Worm (Caenorhabditis elegans) whole organism, L3 larva: Measurements from ENCODE around the gene F38C2.4.

ENCODE experiments used
- ceh-16 ChIP-seq: sonication (generic microtip); optimal IDR thresholded peaks from 2 replicates; lab custom pipeline; 2017; ENCODE audit warnings: missing biosample characterization, missing genetic modification characterization
- daf-12 ChIP-seq: fragments of 150-350 bp; optimal IDR thresholded peaks from 2 replicates; lab custom pipeline; 2014; ENCODE audit warnings: missing biosample characterization, missing genetic modification reagents, missing genetic modification characterization
- egl-27 ChIP-seq: sonication (generic microtip); optimal IDR thresholded peaks from 4 replicates; lab custom pipeline; 2017; ENCODE audit warnings: missing biosample characterization, missing genetic modification reagents, missing genetic modification characterization
- elt-1 ChIP-seq: fragments of 150-350 bp; optimal IDR thresholded peaks from 2 replicates; lab custom pipeline; 2014; ENCODE audit warnings: missing biosample characterization, missing genetic modification characterization
- eor-1 ChIP-seq, 2 experiments: fragments of 150-350 bp; optimal IDR thresholded peaks; 2 replicates each; lab custom pipeline; 2014 to 2018; ENCODE audit warnings: missing biosample characterization in 2 of 2, missing genetic modification characterization in 2 of 2
- nfya-1 ChIP-seq: sonication (generic microtip); optimal IDR thresholded peaks from 2 replicates; lab custom pipeline; 2017; ENCODE audit warnings: missing genetic modification characterization, mild to moderate bottlenecking, missing compliant biosample characterization, antibody characterized with exemption, moderate library complexity; ENCODE audit not compliant: insufficient read depth
- nhr-12 ChIP-seq: fragments of 150-350 bp; optimal IDR thresholded peaks from 2 replicates; lab custom pipeline; 2014; ENCODE audit warnings: missing biosample characterization, missing genetic modification characterization
- nhr-237 ChIP-seq: fragments of 150-350 bp; optimal IDR thresholded peaks from 2 replicates; lab custom pipeline; 2014; ENCODE audit warnings: missing biosample characterization, missing genetic modification characterization
- nhr-25 ChIP-seq: sonication (generic microtip); optimal IDR thresholded peaks from 2 replicates; lab custom pipeline; 2017; ENCODE audit warnings: missing biosample characterization, missing genetic modification characterization
- nhr-28 ChIP-seq: fragments of 150-350 bp; optimal IDR thresholded peaks from 2 replicates; lab custom pipeline; 2014; ENCODE audit warnings: missing biosample characterization, missing genetic modification characterization
- nhr-76 ChIP-seq: fragments of 150-350 bp; sonication (generic microtip); optimal IDR thresholded peaks from 5 replicates; lab custom pipeline; 2014; ENCODE audit warnings: missing biosample characterization, missing genetic modification characterization
- sea-2 ChIP-seq: fragments of 150-350 bp; sonication (generic microtip); optimal IDR thresholded peaks from 4 replicates; lab custom pipeline; 2014; ENCODE audit warnings: missing biosample characterization, missing genetic modification reagents, missing genetic modification characterization
- tbx-2 ChIP-seq: sonication (generic microtip); optimal IDR thresholded peaks from 2 replicates; lab custom pipeline; 2016; ENCODE audit warnings: mild to moderate bottlenecking, missing genetic modification characterization, missing compliant biosample characterization
- unc-62 ChIP-seq: fragments of 150-350 bp; sonication (generic microtip); optimal IDR thresholded peaks from 4 replicates; lab custom pipeline; 2014; ENCODE audit warnings: missing biosample characterization, missing genetic modification reagents, missing genetic modification characterization

DNA sequence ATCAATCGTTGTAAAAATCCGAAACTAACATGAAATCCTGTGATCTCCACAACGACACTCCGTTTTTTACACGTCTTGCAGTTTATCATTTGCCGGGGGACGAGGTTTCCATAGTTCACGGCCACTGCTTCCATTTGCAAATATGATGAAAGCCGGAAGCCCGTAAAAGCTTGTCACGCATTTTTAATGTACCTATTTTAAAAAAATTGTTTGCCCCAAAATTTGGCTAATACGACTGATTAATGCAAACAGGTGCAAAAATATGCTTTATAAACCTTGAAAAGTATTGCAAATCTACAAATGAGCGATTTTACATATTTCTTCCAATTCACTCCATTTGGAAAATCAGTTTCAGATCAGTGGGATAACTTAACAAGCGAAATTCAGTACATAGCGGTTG is 49.8 kb downstream of the F38C2.4 start, which contains the start of gene srz-61:
- TF ChIP-seq elt-1 (tag; lab: Kevin White, UChicago) (no peak), nhr-12 (tag; lab: Kevin White, UChicago) (no peak), nfya-1 (tag; lab: Kevin White, UChicago) (no peak), nhr-28 (tag; lab: Kevin White, UChicago) (no peak), sea-2 (no peak), egl-27 (tag; lab: Kevin White, UChicago) (no peak), unc-62 (GFP tag; lab: Kevin White, UChicago) (no peak), tbx-2 (no peak), daf-12 (no peak), ceh-16 (tag; lab: Kevin White, UChicago) (no peak), nhr-76 (tag; lab: Kevin White, UChicago) (no peak), eor-1 (tag; optimal IDR thresholded peaks at IDR 0.05; lab: Kevin White, UChicago) (no peak), nhr-25 (tag; lab: Kevin White, UChicago) (no peak), nhr-237 (tag; lab: Kevin White, UChicago) (no peak)
